Fruit fly (Drosophila melanogaster) whole organism, pupa: ENCODE data around the gene CG11791.

Source experiments
- CG8301 ChIP-seq: fragments of 200-800 bp; sonication (Bioruptor generic); optimal IDR thresholded peaks from 2 replicates; lab custom pipeline; 2018; ENCODE audit warnings: missing biosample characterization, mild to moderate bottlenecking, missing genetic modification characterization

CG11791 gene

DNA sequence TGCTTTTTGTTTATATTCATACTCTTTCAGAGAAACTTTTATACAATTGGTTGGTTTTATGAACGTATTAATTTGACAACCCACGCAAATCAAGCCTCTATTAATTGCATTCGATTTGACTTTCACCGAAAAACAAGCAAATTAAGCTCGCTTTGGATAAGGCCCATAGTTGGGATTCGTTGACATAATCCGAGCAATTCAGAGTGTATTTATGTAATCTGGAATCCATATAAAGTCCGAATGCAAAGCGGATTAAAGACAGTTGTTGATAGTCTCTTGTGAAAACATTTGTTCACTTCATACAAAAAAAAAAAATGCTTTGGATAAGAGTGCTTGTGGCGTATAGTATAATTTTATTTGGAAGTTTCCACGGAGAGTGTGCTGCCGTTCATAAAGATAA lies 52.8 kb downstream of the CG11791 start, which contains the start of gene CG45095:
CG45095 (plus strand) TSS at position 301 of the 400 bp plus-strand sequence.
- no peak for TF ChIP-seq CG8301 (tag; lab: Kevin White, UChicago)
